Worm (Caenorhabditis elegans) whole organism, L3 larva: ENCODE results near the gene dpm-1.

Experiments used
- nhr-11 ChIP-seq: fragments of 150-350 bp; optimal IDR thresholded peaks from 2 replicates; lab custom pipeline; 2014; ENCODE audit warnings: missing biosample characterization, missing genetic modification characterization
- nhr-23 ChIP-seq: fragments of 150-350 bp; optimal IDR thresholded peaks from 2 replicates; lab custom pipeline; 2014; ENCODE audit warnings: missing biosample characterization, missing genetic modification reagents, missing genetic modification characterization
- skn-1 ChIP-seq: fragments of 150-350 bp; optimal IDR thresholded peaks from 2 replicates; lab custom pipeline; 2014; ENCODE audit warnings: missing biosample characterization, missing genetic modification characterization

DNA sequence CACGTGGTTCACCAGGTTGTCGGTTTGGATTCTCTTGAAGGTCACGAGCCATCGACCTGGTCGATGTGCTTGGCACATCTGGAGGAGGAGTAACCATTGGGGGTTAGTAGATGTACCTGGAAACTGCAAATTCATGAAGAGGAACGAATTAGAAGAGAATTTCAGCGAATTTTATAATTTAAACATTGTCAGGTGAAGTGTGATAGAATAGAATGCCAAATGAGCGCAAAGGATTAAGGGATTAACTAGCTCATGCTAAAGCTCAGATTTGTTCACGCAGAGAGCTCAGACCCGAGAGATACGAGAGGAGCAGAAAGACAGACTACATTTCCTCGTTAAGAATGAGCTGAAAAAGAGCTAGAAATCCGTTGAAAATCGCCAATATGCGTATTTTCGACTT, 20.4 kb upstream of the dpm-1 start, which contains the start of gene daf-18:
- TF ChIP-seq nhr-23 (no peak), nhr-11 (tag; lab: Kevin White, UChicago) (no peak), skn-1 (tag; lab: Kevin White, UChicago) (no peak)
